Fruit fly (Drosophila melanogaster) whole organism, embryonic: ENCODE results near the gene CG16719.

Source experiments
- Atf6 ChIP-seq: fragments of 200-800 bp; sonication (Bioruptor generic); IDR thresholded peaks from 2 replicates; pipeline ENCODE4 v1.3.6; 2022; ENCODE audit warnings: missing biosample characterization, missing genetic modification characterization
- BEAF-32 ChIP-seq: fragments of 200-800 bp; sonication (Bioruptor generic); optimal IDR thresholded peaks from 3 replicates; lab custom pipeline; 2017; ENCODE audit warnings: missing biosample characterization, missing genetic modification characterization, mild to moderate bottlenecking, moderate library complexity, missing genetic modification reagents
- Bgb ChIP-seq: fragments of 200-800 bp; sonication (Bioruptor generic); IDR thresholded peaks from 2 replicates; pipeline ENCODE4 v1.3.6; 2022; ENCODE audit warnings: missing biosample characterization, missing genetic modification characterization; ENCODE audit not compliant: partially characterized antibody
- CG10147 ChIP-seq: fragments of 200-800 bp; sonication (Bioruptor generic); optimal IDR thresholded peaks from 2 replicates; lab custom pipeline; 2019; ENCODE audit warnings: missing biosample characterization, mild to moderate bottlenecking, missing genetic modification characterization, moderate library complexity
- CG10431 ChIP-seq: fragments of 200-800 bp; sonication (Bioruptor generic); optimal IDR thresholded peaks from 3 replicates; lab custom pipeline; 2018; ENCODE audit warnings: missing biosample characterization, mild to moderate bottlenecking, missing genetic modification characterization
- CG10543 ChIP-seq: fragments of 200-800 bp; sonication (Bioruptor generic); optimal IDR thresholded peaks from 3 replicates; lab custom pipeline; 2017; ENCODE audit warnings: missing biosample characterization, mild to moderate bottlenecking, missing genetic modification characterization, moderate library complexity
- CG10979 ChIP-seq: fragments of 200-800 bp; sonication (Bioruptor generic); optimal IDR thresholded peaks from 2 replicates; lab custom pipeline; 2018; ENCODE audit warnings: missing biosample characterization, mild to moderate bottlenecking, missing genetic modification characterization, moderate library complexity
- CG18011 ChIP-seq: fragments of 200-800 bp; sonication (Bioruptor generic); optimal IDR thresholded peaks from 2 replicates; lab custom pipeline; 2017; ENCODE audit warnings: missing biosample characterization, missing genetic modification characterization, mild to moderate bottlenecking, moderate library complexity, missing genotype
- CG3163 ChIP-seq: fragments of 200-800 bp; sonication (Bioruptor generic); optimal IDR thresholded peaks from 3 replicates; lab custom pipeline; 2016; ENCODE audit warnings: missing biosample characterization, missing genetic modification characterization
- CG6254 ChIP-seq: fragments of 200-800 bp; sonication (Bioruptor generic); optimal IDR thresholded peaks from 3 replicates; lab custom pipeline; 2017; ENCODE audit warnings: mild to moderate bottlenecking, missing biosample characterization, missing genetic modification reagents, missing genetic modification characterization
- CG6654 ChIP-seq: fragments of 200-800 bp; sonication (Bioruptor generic); optimal IDR thresholded peaks from 2 replicates; lab custom pipeline; 2017; ENCODE audit warnings: missing biosample characterization, mild to moderate bottlenecking, missing genetic modification characterization
- CG7786 ChIP-seq: fragments of 200-800 bp; sonication (Bioruptor generic); optimal IDR thresholded peaks from 2 replicates; lab custom pipeline; 2016; ENCODE audit warnings: missing biosample characterization, missing genetic modification characterization
- CG7963 ChIP-seq: fragments of 200-800 bp; sonication (Bioruptor generic); IDR thresholded peaks from 3 replicates; pipeline ENCODE4 v1.3.6; 2022; ENCODE audit warnings: missing biosample characterization, missing genetic modification characterization; ENCODE audit not compliant: partially characterized antibody
- CG7987 ChIP-seq: fragments of 200-800 bp; sonication (Bioruptor generic); optimal IDR thresholded peaks from 2 replicates; lab custom pipeline; 2018; ENCODE audit warnings: missing biosample characterization, mild to moderate bottlenecking, missing genetic modification characterization, moderate library complexity
- CoRest ChIP-seq: fragments of 200-800 bp; sonication (Bioruptor generic); optimal IDR thresholded peaks from 3 replicates; lab custom pipeline; 2018; ENCODE audit warnings: missing biosample characterization, mild to moderate bottlenecking, missing genetic modification characterization, moderate library complexity
- Dp ChIP-seq: fragments of 200-800 bp; sonication (Bioruptor generic); optimal IDR thresholded peaks from 2 replicates; lab custom pipeline; 2018; ENCODE audit warnings: missing biosample characterization, mild to moderate bottlenecking, missing genetic modification characterization, moderate library complexity
- HLH54F ChIP-seq: fragments of 200-800 bp; sonication (Bioruptor generic); optimal IDR thresholded peaks from 3 replicates; lab custom pipeline; 2016; ENCODE audit warnings: missing biosample characterization, missing genetic modification characterization
- Hey ChIP-seq: fragments of 200-800 bp; sonication (Bioruptor generic); optimal IDR thresholded peaks from 3 replicates; lab custom pipeline; 2018; ENCODE audit warnings: missing biosample characterization, mild to moderate bottlenecking, missing genetic modification characterization
- Lhr ChIP-seq: fragments of 200-800 bp; sonication (Bioruptor generic); optimal IDR thresholded peaks from 3 replicates; lab custom pipeline; 2017; ENCODE audit warnings: mild to moderate bottlenecking, missing biosample characterization, missing genetic modification reagents, missing genetic modification characterization
- Mrtf ChIP-seq: fragments of 200-800 bp; sonication (Bioruptor generic); IDR thresholded peaks from 3 replicates; pipeline ENCODE4 v1.3.6; 2022; ENCODE audit warnings: missing biosample characterization, missing genetic modification characterization
- NfI ChIP-seq: fragments of 200-800 bp; sonication (Bioruptor generic); optimal IDR thresholded peaks from 3 replicates; lab custom pipeline; 2018; ENCODE audit warnings: missing biosample characterization, mild to moderate bottlenecking, missing genetic modification characterization, moderate library complexity
- Oli ChIP-seq: fragments of 200-800 bp; sonication (Bioruptor generic); optimal IDR thresholded peaks from 2 replicates; lab custom pipeline; 2018; ENCODE audit warnings: missing biosample characterization, mild to moderate bottlenecking, missing genetic modification characterization, moderate library complexity
- Poxn ChIP-seq: fragments of 200-800 bp; sonication (Bioruptor generic); IDR thresholded peaks from 2 replicates; pipeline ENCODE4 v1.3.6; 2022; ENCODE audit warnings: missing biosample characterization, missing genetic modification characterization
- Sin3A ChIP-seq: fragments of >200 bp; optimal IDR thresholded peaks from 2 replicates; lab custom pipeline; 2018
- TFAM ChIP-seq: fragments of 200-800 bp; sonication (Bioruptor generic); optimal IDR thresholded peaks from 2 replicates; lab custom pipeline; 2017; ENCODE audit warnings: missing biosample characterization, missing genetic modification characterization, inconsistent platforms
- ab ChIP-seq: fragments of 200-800 bp; sonication (Bioruptor generic); optimal IDR thresholded peaks from 2 replicates; lab custom pipeline; 2016; ENCODE audit warnings: missing biosample characterization, missing genetic modification characterization
- ash1 ChIP-seq: fragments of 200-800 bp; sonication (Bioruptor generic); optimal IDR thresholded peaks from 2 replicates; lab custom pipeline; 2018; ENCODE audit warnings: missing biosample characterization, mild to moderate bottlenecking, missing genetic modification characterization
- az2 ChIP-seq: fragments of 200-800 bp; sonication (Bioruptor generic); optimal IDR thresholded peaks from 3 replicates; lab custom pipeline; 2016; ENCODE audit warnings: missing biosample characterization, missing genetic modification characterization
- bcd ChIP-seq: fragments of 200-800 bp; sonication (Bioruptor generic); optimal IDR thresholded peaks from 2 replicates; lab custom pipeline; 2017; ENCODE audit warnings: missing biosample characterization, mild to moderate bottlenecking, missing genetic modification characterization
- bsh ChIP-seq, 2 experiments: fragments of 200-800 bp; sonication (Bioruptor generic); optimal IDR thresholded peaks; 2 replicates each; lab custom pipeline; 2017 to 2018; ENCODE audit warnings: mild to moderate bottlenecking in 2 of 2, missing biosample characterization in 2 of 2, missing genetic modification characterization in 2 of 2, moderate library complexity in 1 of 2
- disco-r ChIP-seq: fragments of 200-800 bp; sonication (Bioruptor generic); optimal IDR thresholded peaks from 2 replicates; lab custom pipeline; 2016; ENCODE audit warnings: missing biosample characterization, missing genetic modification characterization
- dpn ChIP-seq, 2 experiments: fragments of 200-800 bp; sonication (Bioruptor generic); optimal IDR thresholded peaks; 3 replicates each; lab custom pipeline; 2016; ENCODE audit warnings: missing biosample characterization in 2 of 2, missing genetic modification characterization in 2 of 2
- eve ChIP-seq, 2 experiments: fragments of >200 bp; optimal IDR thresholded peaks; 2 replicates each; lab custom pipeline; 2017; ENCODE audit warnings: missing biosample characterization in 2 of 2, missing genetic modification characterization in 2 of 2
- ftz-f1 ChIP-seq: fragments of 200-800 bp; sonication (Bioruptor generic); optimal IDR thresholded peaks from 2 replicates; lab custom pipeline; 2016; ENCODE audit warnings: missing biosample characterization, missing genetic modification characterization
- hbn ChIP-seq: fragments of 200-800 bp; sonication (Bioruptor generic); IDR thresholded peaks from 2 replicates; pipeline ENCODE4 v1.3.6; 2022; ENCODE audit warnings: missing biosample characterization, missing genetic modification characterization; ENCODE audit not compliant: partially characterized antibody
- jing ChIP-seq: fragments of 200-800 bp; sonication (Bioruptor generic); optimal IDR thresholded peaks from 2 replicates; lab custom pipeline; 2018; ENCODE audit warnings: missing biosample characterization, mild to moderate bottlenecking, missing genetic modification characterization
- ken ChIP-seq: fragments of 200-800 bp; sonication (Bioruptor generic); IDR thresholded peaks from 3 replicates; pipeline ENCODE4 v1.3.6; 2022; ENCODE audit warnings: missing biosample characterization, missing genetic modification characterization
- kni ChIP-seq: fragments of 200-800 bp; sonication (Bioruptor generic); optimal IDR thresholded peaks from 3 replicates; lab custom pipeline; 2017; ENCODE audit warnings: mild to moderate bottlenecking, missing biosample characterization, missing genetic modification reagents, missing genetic modification characterization
- lab ChIP-seq: fragments of 200-800 bp; sonication (Bioruptor generic); optimal IDR thresholded peaks from 3 replicates; lab custom pipeline; 2017; ENCODE audit warnings: missing biosample characterization, missing genetic modification characterization, mild to moderate bottlenecking, moderate library complexity, missing genetic modification reagents
- p53 ChIP-seq: fragments of 200-800 bp; sonication (Bioruptor generic); optimal IDR thresholded peaks from 2 replicates; lab custom pipeline; 2016; ENCODE audit warnings: missing biosample characterization, missing genetic modification characterization
- pros ChIP-seq: fragments of 200-800 bp; sonication (Bioruptor generic); optimal IDR thresholded peaks from 3 replicates; lab custom pipeline; 2019; ENCODE audit warnings: missing biosample characterization, mild to moderate bottlenecking, missing genetic modification characterization, moderate library complexity
- sima ChIP-seq: fragments of 200-800 bp; sonication (Bioruptor generic); optimal IDR thresholded peaks from 2 replicates; lab custom pipeline; 2016; ENCODE audit warnings: missing biosample characterization, missing genetic modification characterization
- so ChIP-seq: fragments of 200-800 bp; sonication (Bioruptor generic); IDR thresholded peaks from 3 replicates; pipeline ENCODE4 v1.3.6; 2022; ENCODE audit warnings: missing biosample characterization, missing genetic modification characterization
- tio ChIP-seq: fragments of 200-800 bp; sonication (Bioruptor generic); optimal IDR thresholded peaks from 2 replicates; lab custom pipeline; 2017; ENCODE audit warnings: missing biosample characterization, missing genetic modification characterization, inconsistent platforms
- trem ChIP-seq: fragments of 200-800 bp; optimal IDR thresholded peaks from 3 replicates; lab custom pipeline; 2019; ENCODE audit warnings: missing biosample characterization, mild to moderate bottlenecking, missing genetic modification characterization, moderate library complexity
- unc-4 ChIP-seq: fragments of 200-800 bp; sonication (Bioruptor generic); IDR thresholded peaks from 2 replicates; pipeline ENCODE4 v1.3.6; 2022; ENCODE audit warnings: missing biosample characterization, missing genetic modification characterization; ENCODE audit not compliant: partially characterized antibody
- vfl ChIP-seq: fragments of 200-800 bp; sonication (Bioruptor generic); optimal IDR thresholded peaks from 2 replicates; lab custom pipeline; 2016; ENCODE audit warnings: missing biosample characterization, missing genetic modification characterization
- wdn ChIP-seq: fragments of 200-800 bp; sonication (Bioruptor generic); IDR thresholded peaks from 2 replicates; pipeline ENCODE4 v1.3.6; 2022; ENCODE audit warnings: missing biosample characterization, missing genetic modification characterization
- z ChIP-seq: fragments of 200-800 bp; sonication (Bioruptor generic); IDR thresholded peaks from 3 replicates; pipeline ENCODE4 v1.3.6; 2022; ENCODE audit warnings: missing biosample characterization, missing genetic modification characterization
- zen ChIP-seq: fragments of 200-800 bp; sonication (Bioruptor generic); optimal IDR thresholded peaks from 3 replicates; lab custom pipeline; 2018; ENCODE audit warnings: missing biosample characterization, mild to moderate bottlenecking, missing genetic modification characterization, moderate library complexity

Gene CG16719

dm6 chr3L:9698193-9698642, 13.2 kb downstream of the CG16719 start, which contains the start of gene Ubc4 (continued):
- TF ChIP-seq Oli = no peak
- no peak for TF ChIP-seq wdn (GFP tag; lab: Robert Waterston, UW)
- no peak for TF ChIP-seq ftz-f1
- no peak for TF ChIP-seq CG3163
- no peak; the same call in 1 of the 2 replicates for TF ChIP-seq Atf6 (GFP tag; lab: Robert Waterston, UW)
- TF ChIP-seq unc-4 (GFP tag; lab: Robert Waterston, UW) = peak; percentile 90
- no peak for TF ChIP-seq NfI (GFP tag; lab: Kevin White, UChicago)
- TF ChIP-seq dpn (GFP tag; optimal IDR thresholded peaks at IDR 0.05; lab: Kevin White, UChicago) = peak in 1 of 2 experiments; percentile 2
- no peak for TF ChIP-seq ken (GFP tag; lab: Robert Waterston, UW)
- TF ChIP-seq Sin3A = peak; percentile 18
- TF ChIP-seq pros (GFP tag; lab: Kevin White, UChicago) = no peak
- no peak for TF ChIP-seq az2 (GFP tag; lab: Kevin White, UChicago)
- TF ChIP-seq CG10147 = no peak
- no peak for TF ChIP-seq CG6654 (GFP tag; lab: Kevin White, UChicago)
- peak; percentile 13 for TF ChIP-seq vfl
- TF ChIP-seq bcd (GFP tag; lab: Kevin White, UChicago) = no peak
- no peak for TF ChIP-seq Lhr (GFP tag; lab: Kevin White, UChicago)
- no peak for TF ChIP-seq disco-r (GFP tag; lab: Kevin White, UChicago)
- TF ChIP-seq zen (tag; lab: Kevin White, UChicago) = no peak
- peak; percentile 86 for TF ChIP-seq CG7963 (GFP tag; lab: Robert Waterston, UW)
- TF ChIP-seq bsh (GFP tag; optimal IDR thresholded peaks at IDR 0.05; lab: Kevin White, UChicago) = no peak
- peak; percentile 97 for TF ChIP-seq Dp (GFP tag; lab: Kevin White, UChicago)
- TF ChIP-seq hbn (GFP tag; lab: Robert Waterston, UW) = peak; percentile 81
- TF ChIP-seq sima (GFP tag; lab: Kevin White, UChicago) = no peak
- no peak for TF ChIP-seq z (GFP tag; lab: Robert Waterston, UW)
- TF ChIP-seq CG10431 (GFP tag; lab: Kevin White, UChicago) = no peak
- no peak for TF ChIP-seq CG6254
- no peak for TF ChIP-seq HLH54F (GFP tag; lab: Kevin White, UChicago)
- TF ChIP-seq CoRest (tag; lab: Kevin White, UChicago) = peak; percentile 4
- TF ChIP-seq trem (tag; lab: Kevin White, UChicago) = peak; percentile 0
- no peak for TF ChIP-seq CG10979 (tag; lab: Kevin White, UChicago)
- no peak for TF ChIP-seq jing (GFP tag; lab: Kevin White, UChicago)
- no peak for TF ChIP-seq ab (GFP tag; lab: Kevin White, UChicago)
- no peak for TF ChIP-seq tio (GFP tag; lab: Kevin White, UChicago)
- no peak for TF ChIP-seq ash1 (GFP tag; lab: Kevin White, UChicago)
- no peak for TF ChIP-seq TFAM (GFP tag; lab: Kevin White, UChicago)
- TF ChIP-seq Bgb (GFP tag; lab: Robert Waterston, UW) = peak; percentile 93
- no peak for TF ChIP-seq CG7786 (GFP tag; lab: Kevin White, UChicago)
- no peak for TF ChIP-seq kni (GFP tag; lab: Kevin White, UChicago)
- no peak for TF ChIP-seq so
- TF ChIP-seq Hey (tag; lab: Kevin White, UChicago) = no peak
- peak; percentile 3 for TF ChIP-seq CG7987 (GFP tag; lab: Kevin White, UChicago)
- no peak for TF ChIP-seq CG18011
- no peak for TF ChIP-seq CG10543 (GFP tag; lab: Kevin White, UChicago)
- peak; percentile 92 for TF ChIP-seq BEAF-32 (GFP tag; lab: Kevin White, UChicago)
- 0 out of 3 replicates have a peak, but pooled peaks have one; percentile 32 for TF ChIP-seq Mrtf (GFP tag; lab: Robert Waterston, UW)
- TF ChIP-seq p53 (GFP tag; lab: Kevin White, UChicago) = no peak
- no peak for TF ChIP-seq eve (GFP tag; optimal IDR thresholded peaks at IDR 0.05; lab: Kevin White, UChicago)
- TF ChIP-seq lab (GFP tag; lab: Kevin White, UChicago) = no peak
- TF ChIP-seq Poxn = no peak
